Fruit fly (Drosophila melanogaster): ENCODE results near the gene Wdr81.
A peak's percentile ranks its signal among the peaks of the same experiment; 100 is the strongest.

The Wdr81 gene

DNA sequence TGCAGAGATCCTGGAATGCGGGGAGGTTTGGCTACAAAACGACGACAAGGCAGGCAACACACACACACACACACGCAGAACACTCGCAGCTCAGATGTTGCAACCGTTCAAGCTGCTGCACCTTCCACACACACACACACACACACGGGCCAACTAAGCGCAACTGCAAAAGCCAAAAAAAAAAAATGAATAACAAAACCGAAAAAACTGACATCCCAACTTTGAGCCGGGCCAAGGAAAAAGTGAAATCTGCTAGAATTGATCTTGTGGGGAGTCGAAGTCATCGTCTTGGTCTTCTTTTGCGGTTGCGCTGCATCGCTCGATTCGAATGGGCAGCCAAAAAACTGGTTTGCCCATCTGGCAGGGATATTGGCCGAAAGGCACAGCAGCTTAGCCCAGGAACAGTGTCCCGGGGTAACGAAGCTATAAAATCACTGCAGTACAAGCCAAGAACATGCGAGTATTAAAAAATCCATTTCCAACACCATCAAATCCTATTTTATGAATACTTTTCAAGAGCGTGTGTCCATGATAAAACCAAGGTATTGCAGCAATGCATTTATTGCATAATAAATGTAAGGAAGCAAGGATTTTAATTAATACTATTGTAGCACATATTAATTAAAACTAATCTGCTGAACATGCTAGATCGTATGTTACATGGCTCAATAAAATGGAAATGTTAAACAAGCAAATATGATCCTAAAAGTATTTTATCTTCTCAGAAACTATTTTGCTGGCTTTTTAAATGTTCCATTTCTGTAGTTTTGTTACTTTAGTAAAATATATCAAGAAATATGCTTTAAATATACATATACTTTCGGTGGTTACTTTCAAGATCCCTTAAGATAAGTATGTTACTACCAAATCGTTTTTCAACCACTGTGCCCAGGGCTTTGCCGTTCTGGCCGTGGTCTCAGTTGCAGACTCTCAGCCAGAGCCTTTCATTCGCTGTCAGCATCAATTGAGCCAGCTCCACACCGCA lies 54.9 kb downstream of the Wdr81 start:
- TF ChIP-seq CG12605 (GFP tag; IDR thresholded peaks at IDR 0.05): no peak
- peak; percentile 8 for TF ChIP-seq CG34367 (tag; optimal IDR thresholded peaks at IDR 0.05)
- TF ChIP-seq CG10348 (GFP tag; IDR thresholded peaks at IDR 0.05): no peak
- TF ChIP-seq EcR (GFP tag; optimal IDR thresholded peaks at IDR 0.05): peak; percentile 49
- peak; percentile 67 for TF ChIP-seq CG8159 (tag; optimal IDR thresholded peaks at IDR 0.05)
- peak; percentile 25 for TF ChIP-seq Snoo (tag; optimal IDR thresholded peaks at IDR 0.05)
- TF ChIP-seq fd96Ca (GFP tag; IDR thresholded peaks at IDR 0.05): 0 out of 3 replicates have a peak, but pooled peaks have one; percentile 28
- TF ChIP-seq rn (GFP tag; IDR thresholded peaks at IDR 0.05): no peak
- peak; percentile 18 for TF ChIP-seq CG17806 (tag; optimal IDR thresholded peaks at IDR 0.05)
- peak; percentile 22 for TF ChIP-seq CG8301 (tag; optimal IDR thresholded peaks at IDR 0.05)
- TF ChIP-seq CG32121 (GFP tag; IDR thresholded peaks at IDR 0.05): no peak
- no peak for TF ChIP-seq CG4496 (GFP tag; IDR thresholded peaks at IDR 0.05)
- TF ChIP-seq gl (tag; optimal IDR thresholded peaks at IDR 0.05): peak; percentile 43
- no peak for TF ChIP-seq Pif1B (GFP tag; optimal IDR thresholded peaks at IDR 0.05)
- TF ChIP-seq Pif1A (GFP tag; optimal IDR thresholded peaks at IDR 0.05): no peak
- TF ChIP-seq Ets98B (GFP tag; IDR thresholded peaks at IDR 0.05): no peak
- peak; percentile 43 for TF ChIP-seq CG9948 (tag; optimal IDR thresholded peaks at IDR 0.05)
- no peak for TF ChIP-seq CG13204 (GFP tag; optimal IDR thresholded peaks at IDR 0.05)
- TF ChIP-seq CG14655 (GFP tag; optimal IDR thresholded peaks at IDR 0.05): peak; percentile 53
- peak; percentile 59 for TF ChIP-seq CG15710 (tag; optimal IDR thresholded peaks at IDR 0.05)
- TF ChIP-seq D1 (tag; optimal IDR thresholded peaks at IDR 0.05): no peak
